Fruit fly (Drosophila melanogaster): Measurements from ENCODE around the gene Brr2.

The Brr2 gene

DNA sequence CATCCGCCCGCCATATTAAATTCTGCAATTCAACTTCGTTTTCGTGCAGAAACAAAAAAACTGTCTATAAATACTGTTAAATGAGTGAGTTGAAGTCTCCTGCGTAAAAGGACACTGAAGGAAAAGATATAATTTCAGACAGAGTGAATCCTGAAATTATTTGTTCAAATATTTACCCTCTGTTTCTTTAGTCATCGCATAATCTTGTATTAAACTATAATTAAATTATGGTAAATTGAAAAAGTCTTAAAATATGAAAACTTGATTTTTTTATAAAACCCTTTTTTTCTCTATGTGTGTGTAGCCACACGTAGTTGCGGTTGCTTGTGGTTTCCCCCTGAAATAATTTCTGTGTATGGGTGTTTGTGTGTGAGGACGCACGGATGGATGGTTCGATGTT is 44.3 kb downstream of the Brr2 start (continued):
- TF ChIP-seq CG15073 (GFP tag; optimal IDR thresholded peaks at IDR 0.05) (no peak), chinmo (GFP tag; IDR thresholded peaks at IDR 0.05; ENCODE audit: partially characterized antibody) (no peak), CG10979 (tag; optimal IDR thresholded peaks at IDR 0.05) (peak; percentile 45), CG10274 (GFP tag; optimal IDR thresholded peaks at IDR 0.05) (no peak), Deaf1 (tag; optimal IDR thresholded peaks at IDR 0.05) (peak; percentile 26), dati (GFP tag; IDR thresholded peaks at IDR 0.05) (no peak), amos (GFP tag; IDR thresholded peaks at IDR 0.05; ENCODE audit: partially characterized antibody) (no peak), CG32772 (GFP tag; IDR thresholded peaks at IDR 0.05) (0 out of 2 replicates have a peak, but pooled peaks have one; percentile 21), CG10654 (GFP tag; optimal IDR thresholded peaks at IDR 0.05) (no peak), sens (GFP tag) (peak; percentile 65), GATAe (GFP tag; conservative IDR thresholded peaks at IDR 0.05) (no peak), CG42726 (GFP tag; IDR thresholded peaks at IDR 0.05; ENCODE audit: partially characterized antibody) (no peak), Abd-B (GFP tag; optimal IDR thresholded peaks at IDR 0.05) (peak; percentile 1), danr (GFP tag; IDR thresholded peaks at IDR 0.05) (no peak), kah (GFP tag; optimal IDR thresholded peaks at IDR 0.05) (no peak), CG4404 (GFP tag; IDR thresholded peaks at IDR 0.05) (no peak), Fer2 (tag; optimal IDR thresholded peaks at IDR 0.05) (no peak), her (GFP tag; optimal IDR thresholded peaks at IDR 0.05) (no peak), HLH4C (GFP tag; IDR thresholded peaks at IDR 0.05; ENCODE audit: partially characterized antibody) (no peak), Dfd (GFP tag; optimal IDR thresholded peaks at IDR 0.05) (no peak), TFAM (GFP tag; optimal IDR thresholded peaks at IDR 0.05) (no peak), Atf-2 (GFP tag; optimal IDR thresholded peaks at IDR 0.05) (no peak), hkb (optimal IDR thresholded peaks at IDR 0.05) (no peak), hkb (GFP tag; IDR thresholded peaks at IDR 0.05) (peak; percentile 55), CG6272 (GFP tag; IDR thresholded peaks at IDR 0.05) (no peak), CG12391 (tag; optimal IDR thresholded peaks at IDR 0.05) (peak; percentile 54), CG14860 (GFP tag; IDR thresholded peaks at IDR 0.05; ENCODE audit: partially characterized antibody) (no peak), sc (optimal IDR thresholded peaks at IDR 0.05) (no peak), sc (GFP tag; optimal IDR thresholded peaks at IDR 0.05) (no peak), row (GFP tag; IDR thresholded peaks at IDR 0.05) (peak; percentile 71), CG13424 (tag; optimal IDR thresholded peaks at IDR 0.05) (peak; percentile 53), Xrp1 (GFP tag; IDR thresholded peaks at IDR 0.05) (peak; percentile 65; the same call in 1 of the 2 replicates), D19A (tag; optimal IDR thresholded peaks at IDR 0.05) (peak; percentile 52), ase (GFP tag; IDR thresholded peaks at IDR 0.05) (no peak), Asciz (GFP tag; optimal IDR thresholded peaks at IDR 0.05) (no peak), CG16779 (GFP tag; IDR thresholded peaks at IDR 0.05) (no peak), crc (GFP tag; optimal IDR thresholded peaks at IDR 0.05) (no peak), slbo (GFP tag; IDR thresholded peaks at IDR 0.05) (peak; percentile 65), nom (GFP tag; optimal IDR thresholded peaks at IDR 0.05) (no peak), sim (GFP tag; IDR thresholded peaks at IDR 0.05) (no peak), Scr (GFP tag; IDR thresholded peaks at IDR 0.05; ENCODE audit: partially characterized antibody) (no peak), CG18619 (GFP tag; optimal IDR thresholded peaks at IDR 0.05) (peak; percentile 16), zfh2 (GFP tag; optimal IDR thresholded peaks at IDR 0.05) (no peak), Ravus (GFP tag; IDR thresholded peaks at IDR 0.05) (no peak), seq (GFP tag; IDR thresholded peaks at IDR 0.05) (0 out of 2 replicates have a peak, but pooled peaks have one; percentile 29), CG12236 (GFP tag; optimal IDR thresholded peaks at IDR 0.05) (no peak), Neu2 (GFP tag; optimal IDR thresholded peaks at IDR 0.05; ENCODE audit: borderline replicate concordance) (no peak), CG13287 (GFP tag; IDR thresholded peaks at IDR 0.05; ENCODE audit: partially characterized antibody) (no peak), CG5180 (GFP tag; optimal IDR thresholded peaks at IDR 0.05) (no peak), CG7963 (GFP tag; IDR thresholded peaks at IDR 0.05; ENCODE audit: partially characterized antibody) (no peak), CG34224 (GFP tag; IDR thresholded peaks at IDR 0.05; ENCODE audit: partially characterized antibody) (no peak)
